Worm (Caenorhabditis elegans) whole organism, L4/young adult: ENCODE results near the gene chtb-1.

Experiments used
- W03F9.2 ChIP-seq: fragments of 150-350 bp; optimal IDR thresholded peaks from 2 replicates; lab custom pipeline; 2014; ENCODE audit warnings: missing biosample characterization, missing genetic modification characterization
- dao-5 ChIP-seq: sonication (generic microtip); optimal IDR thresholded peaks from 2 replicates; lab custom pipeline; 2016; ENCODE audit warnings: missing genotype, missing genetic modification characterization, moderate library complexity, missing compliant biosample characterization
- him-1 ChIP-seq: sonication (generic microtip); optimal IDR thresholded peaks from 2 replicates; lab custom pipeline; 2016; ENCODE audit warnings: missing genotype, missing genetic modification reagents, missing genetic modification characterization, missing compliant biosample characterization

Gene chtb-1

DNA sequence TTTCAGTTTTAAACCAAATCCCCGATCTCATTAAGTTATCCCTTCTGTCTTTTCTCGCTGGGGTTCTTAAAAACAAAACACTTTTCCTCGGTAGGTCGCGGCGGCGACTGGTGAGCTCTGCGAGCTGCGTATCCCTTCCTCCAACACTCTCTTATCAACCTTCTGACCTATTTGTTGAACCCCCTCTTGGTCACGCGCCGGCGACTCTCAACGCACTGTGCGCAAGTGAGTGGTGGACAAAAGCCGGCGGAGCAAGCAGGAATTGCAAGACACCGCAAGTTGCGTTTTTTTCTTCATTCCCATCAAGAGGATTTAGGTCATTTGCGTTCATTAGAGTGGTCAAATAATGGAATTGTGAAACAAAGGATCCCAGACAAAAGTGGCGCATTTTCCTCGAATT is 1.4 kb downstream of the chtb-1 start:
- TF ChIP-seq him-1 (tag; lab: Kevin White, UChicago) (no peak), dao-5 (no peak), W03F9.2 (no peak)

DNA sequence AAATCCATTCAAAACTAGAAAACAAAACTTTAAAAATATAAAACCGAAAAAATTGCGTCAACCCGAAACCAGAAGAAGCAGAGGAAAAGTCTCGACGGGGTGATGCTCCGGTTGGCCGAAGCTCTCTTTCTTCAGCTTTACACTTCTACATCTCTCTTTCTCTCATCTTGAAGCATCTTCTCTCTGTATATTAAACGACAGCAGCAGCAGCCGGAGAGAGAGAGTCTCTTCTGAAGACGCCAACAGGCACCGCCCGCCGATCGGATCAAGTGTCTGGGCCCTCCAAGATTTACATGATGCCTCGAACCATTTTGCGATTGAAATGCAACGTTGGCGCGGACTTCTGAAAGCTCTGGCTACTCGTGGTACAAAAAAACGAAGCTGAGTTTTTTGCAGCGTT is 8.5 kb downstream of the chtb-1 start:
- TF ChIP-seq him-1 (tag; lab: Kevin White, UChicago) (no peak), W03F9.2 (no peak), dao-5 (no peak)

DNA sequence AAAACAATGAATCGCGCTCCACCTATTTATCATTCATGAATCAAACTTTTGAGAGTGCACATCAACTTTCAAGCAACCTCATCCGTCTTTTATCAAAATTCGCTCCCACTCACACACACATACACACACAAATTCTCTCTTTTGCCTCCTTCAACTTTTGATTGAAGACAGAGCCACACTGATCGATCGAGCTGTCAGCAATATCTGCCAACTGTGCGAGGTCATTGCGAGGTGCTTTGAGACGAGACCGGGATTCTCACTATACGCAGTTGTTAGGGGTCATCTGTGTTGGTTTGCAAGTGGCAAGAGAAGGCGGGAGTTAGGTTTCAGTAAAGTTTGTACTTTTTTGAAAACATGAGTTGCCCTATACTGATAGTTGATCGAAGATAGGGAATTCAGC is 9.1 kb downstream of the chtb-1 start:
- TF ChIP-seq him-1 (tag; lab: Kevin White, UChicago), result no peak
- TF ChIP-seq dao-5, result no peak
- no peak for TF ChIP-seq W03F9.2

DNA sequence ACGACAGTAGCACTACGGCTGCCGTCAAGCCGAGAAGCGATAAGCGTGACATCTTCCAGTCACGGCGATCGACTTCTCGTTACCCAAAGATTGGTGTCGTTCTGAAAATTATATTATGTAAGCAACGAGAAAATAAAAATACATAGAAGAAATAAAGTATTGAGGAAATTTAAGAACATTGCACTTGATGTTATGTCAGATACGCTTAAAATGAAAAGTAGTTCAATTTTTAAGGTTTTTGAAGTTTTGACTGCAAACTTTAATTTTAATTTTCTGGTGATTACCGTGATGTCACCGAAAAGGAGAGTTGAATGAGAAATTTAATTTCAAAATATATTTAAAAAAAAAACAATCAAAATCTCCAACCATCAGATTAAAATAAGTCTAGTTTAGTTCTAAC is 10.9 kb downstream of the chtb-1 start, which contains the start of gene emb-9:
Gene emb-9, minus strand, starts transcription at position 101 of the 400 bp plus-strand sequence.
- TF ChIP-seq W03F9.2, result no peak

DNA sequence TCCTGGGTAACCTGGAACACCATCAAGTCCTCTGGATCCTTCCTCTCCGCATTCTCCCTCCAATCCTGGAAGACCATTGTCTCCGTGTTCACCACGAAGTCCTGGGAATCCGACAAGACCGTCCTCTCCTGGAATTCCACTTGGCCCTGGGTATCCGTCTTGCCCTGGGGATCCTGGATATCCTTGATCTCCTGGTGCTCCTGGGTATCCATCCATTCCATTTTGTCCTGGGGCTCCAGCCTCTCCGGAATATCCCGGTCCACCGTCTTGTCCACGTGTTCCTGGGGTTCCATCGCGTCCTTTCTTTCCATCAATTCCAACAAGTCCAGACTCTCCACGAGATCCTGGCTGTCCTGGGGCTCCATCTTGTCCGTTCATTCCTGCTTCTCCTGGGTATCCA is 15.2 kb downstream of the chtb-1 start:
- TF ChIP-seq him-1 (tag; lab: Kevin White, UChicago) (no peak), W03F9.2 (no peak), dao-5 (no peak)

DNA sequence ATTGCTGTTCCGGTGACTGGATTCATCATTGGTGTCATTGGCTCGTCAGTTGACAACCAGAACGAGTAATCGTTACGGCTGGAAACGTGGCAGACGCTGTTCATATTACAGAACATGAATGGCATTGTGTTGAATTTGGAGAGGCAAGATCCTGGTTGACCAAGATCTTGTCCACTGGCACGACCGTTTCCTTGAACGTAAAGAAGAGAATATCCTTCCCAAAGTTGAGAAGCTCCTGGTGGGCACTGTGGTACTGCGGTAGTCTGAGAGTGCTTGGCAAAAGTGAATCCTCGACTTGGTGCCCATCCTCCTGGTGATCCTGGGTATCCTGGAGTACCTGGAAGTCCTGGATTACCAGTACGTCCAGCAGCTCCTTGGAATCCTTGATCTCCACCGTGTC is 17.3 kb downstream of the chtb-1 start:
- TF ChIP-seq W03F9.2, result no peak
- no peak for TF ChIP-seq dao-5
- TF ChIP-seq him-1 (tag; lab: Kevin White, UChicago), result no peak

DNA sequence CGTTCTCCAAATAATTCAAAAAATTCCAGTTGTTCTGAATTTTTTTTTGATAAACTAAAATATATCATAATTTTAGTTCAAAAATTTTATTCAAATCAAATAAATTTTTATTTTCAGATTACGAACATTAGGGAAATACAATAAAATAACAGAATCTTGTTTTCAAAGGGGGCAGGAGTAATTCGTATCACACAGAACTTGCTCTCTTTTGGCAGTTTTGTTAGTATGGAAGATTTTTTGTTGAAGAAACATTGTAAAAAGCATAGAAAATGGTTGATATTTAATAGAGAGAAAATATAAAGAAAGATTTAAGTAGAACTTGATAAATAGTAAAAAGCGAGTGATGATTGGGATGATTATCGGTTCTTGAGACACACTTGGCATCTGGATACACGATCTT is 18.5 kb downstream of the chtb-1 start:
- TF ChIP-seq dao-5, result no peak
- no peak for TF ChIP-seq W03F9.2
- TF ChIP-seq him-1 (tag; lab: Kevin White, UChicago), result no peak

DNA sequence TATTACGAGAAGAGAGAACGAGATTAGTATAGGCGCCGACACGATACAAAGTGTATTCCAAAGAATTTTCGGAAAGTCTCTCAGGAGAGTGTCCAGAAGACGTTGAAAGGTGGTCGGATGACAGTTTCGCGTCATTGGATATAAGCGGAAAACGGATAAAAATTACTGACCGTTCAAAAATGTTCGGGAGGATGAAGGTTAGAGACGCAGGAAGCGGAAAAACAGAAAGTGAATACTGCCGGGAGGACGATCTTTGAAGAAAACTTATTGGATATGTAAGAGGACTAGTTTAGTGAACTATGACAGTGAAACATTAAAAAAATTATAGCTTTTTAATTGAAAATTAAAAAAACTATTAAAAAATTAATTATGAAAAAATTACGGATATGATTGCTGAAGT is 20.2 kb downstream of the chtb-1 start:
- TF ChIP-seq dao-5 (no peak), W03F9.2 (no peak), him-1 (tag; lab: Kevin White, UChicago) (no peak)

DNA sequence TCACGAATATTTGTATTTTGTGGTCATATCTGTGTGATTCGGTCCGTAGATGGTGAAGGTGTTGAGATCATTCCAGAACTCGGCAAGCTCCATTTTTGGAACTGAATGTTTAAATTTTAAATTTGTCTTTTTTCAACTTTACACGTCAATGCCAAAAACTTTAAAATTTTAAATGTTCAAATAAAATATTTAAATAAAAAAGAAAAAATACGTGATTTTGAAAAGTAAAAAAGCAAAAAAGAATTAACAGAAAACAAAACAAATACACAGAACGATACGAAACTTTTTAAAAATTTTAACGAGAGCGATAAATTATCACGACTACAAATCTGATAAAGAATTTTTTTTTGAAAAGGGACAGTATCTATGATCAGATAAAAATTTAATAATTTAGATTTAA is 21.1 kb downstream of the chtb-1 start, which contains the start of gene elo-4:
Gene elo-4, minus strand, starts transcription at position 101 of the 400 bp plus-strand sequence.
- TF ChIP-seq W03F9.2 (no peak), him-1 (tag; lab: Kevin White, UChicago) (no peak), dao-5 (no peak)

DNA sequence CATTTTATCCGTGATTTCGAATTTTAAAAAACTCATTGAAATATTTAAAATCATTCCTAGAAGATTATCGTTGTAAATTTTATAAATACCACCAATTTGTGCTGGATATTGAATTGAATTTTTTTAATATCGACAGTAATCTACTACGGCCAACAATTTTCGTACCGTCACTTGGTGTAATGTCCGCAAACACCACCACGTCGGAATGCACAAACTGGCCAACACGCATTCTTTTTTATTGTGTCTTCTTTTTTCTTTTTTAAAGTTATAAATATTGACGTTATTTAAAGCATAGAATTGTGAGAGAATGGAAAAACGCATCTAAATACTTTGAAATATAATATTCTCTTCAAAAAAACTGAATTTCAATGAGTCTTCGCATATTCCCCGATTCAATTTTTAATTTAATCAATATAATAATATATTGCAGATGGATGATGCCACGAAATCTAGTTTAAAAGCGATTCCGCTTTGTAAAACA is 24.1 kb downstream of the chtb-1 start, which contains the start of gene ufc-1:
Gene ufc-1, plus strand, starts transcription at position 431 of the 481 bp plus-strand sequence.
- no peak for TF ChIP-seq him-1 (tag; lab: Kevin White, UChicago)
- TF ChIP-seq W03F9.2, result peak; percentile 22
- no peak for TF ChIP-seq dao-5

DNA sequence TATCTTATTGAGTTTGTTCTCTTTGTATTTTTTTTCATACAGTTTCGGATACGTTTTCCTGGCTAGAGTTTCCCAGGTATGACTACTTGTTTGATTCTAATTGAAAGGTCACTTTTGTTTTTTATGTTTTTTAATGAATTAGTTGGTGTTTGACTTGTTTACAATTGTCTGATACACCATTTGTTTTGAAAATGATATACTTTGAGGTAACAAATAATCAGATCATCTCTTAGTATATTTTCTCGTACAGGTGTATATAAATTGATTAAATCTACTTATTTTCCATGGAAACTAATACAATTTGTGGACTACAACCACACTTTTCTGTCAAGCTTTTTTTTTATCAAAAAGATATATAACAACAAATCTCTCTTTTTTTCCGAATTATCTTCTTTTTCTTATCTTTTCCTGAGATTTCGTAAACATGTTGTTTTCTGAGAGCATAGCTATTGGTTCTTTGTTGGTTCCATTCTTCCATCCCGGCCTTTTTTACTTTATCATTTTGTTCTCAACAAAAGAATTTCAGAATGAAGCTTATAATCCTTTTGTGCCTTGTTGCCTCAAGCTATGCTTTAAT is 25.4 kb downstream of the chtb-1 start, which contains the start of gene ttr-5:
Gene ttr-5, plus strand, starts transcription at position 527 of the 577 bp plus-strand sequence.
- TF ChIP-seq him-1 (tag; lab: Kevin White, UChicago) (no peak), dao-5 (no peak), W03F9.2 (no peak)

DNA sequence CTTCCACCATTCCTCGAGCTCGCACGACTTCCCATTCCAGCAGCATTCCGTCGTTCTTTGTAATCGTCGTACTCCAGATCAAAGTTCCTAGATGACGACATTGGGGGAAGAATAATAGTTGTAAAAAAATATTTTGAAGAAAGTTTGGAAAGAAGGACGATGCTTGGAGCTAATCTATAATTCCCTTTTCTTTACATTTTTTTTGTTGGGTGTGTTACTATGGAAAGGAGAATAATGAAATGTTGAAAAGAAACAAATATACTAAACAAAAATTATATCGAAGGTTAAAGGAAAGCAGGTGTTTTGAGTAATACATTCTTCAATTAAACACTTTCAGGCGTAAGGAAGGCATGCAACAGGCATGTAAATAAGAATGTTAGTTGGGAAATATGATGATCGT is 26.0 kb downstream of the chtb-1 start, which contains the start of gene C40H1.3:
Gene C40H1.3, minus strand, starts transcription at position 101 of the 400 bp plus-strand sequence.
- TF ChIP-seq dao-5 (no peak), him-1 (tag; lab: Kevin White, UChicago) (no peak), W03F9.2 (no peak)

DNA sequence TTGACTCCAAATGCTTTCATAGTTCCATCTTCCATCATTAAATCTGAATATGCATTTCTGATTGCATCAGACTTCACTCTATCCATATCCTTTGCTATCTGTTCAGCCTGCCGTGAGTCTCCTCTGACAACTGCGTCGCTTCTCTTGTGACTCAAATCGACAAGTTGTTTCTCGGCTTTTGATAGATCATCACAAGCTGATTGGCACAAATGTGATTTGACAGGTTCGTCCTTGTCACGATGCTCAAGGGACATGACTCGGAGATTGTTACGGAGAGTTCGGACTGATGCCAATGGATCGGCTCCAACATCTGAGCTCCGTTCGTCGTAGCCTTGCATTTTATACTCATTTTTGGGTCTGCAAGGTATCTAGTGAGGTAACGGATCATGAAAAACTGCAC is 26.5 kb downstream of the chtb-1 start:
- TF ChIP-seq dao-5 (no peak), him-1 (tag; lab: Kevin White, UChicago) (no peak), W03F9.2 (no peak)

DNA sequence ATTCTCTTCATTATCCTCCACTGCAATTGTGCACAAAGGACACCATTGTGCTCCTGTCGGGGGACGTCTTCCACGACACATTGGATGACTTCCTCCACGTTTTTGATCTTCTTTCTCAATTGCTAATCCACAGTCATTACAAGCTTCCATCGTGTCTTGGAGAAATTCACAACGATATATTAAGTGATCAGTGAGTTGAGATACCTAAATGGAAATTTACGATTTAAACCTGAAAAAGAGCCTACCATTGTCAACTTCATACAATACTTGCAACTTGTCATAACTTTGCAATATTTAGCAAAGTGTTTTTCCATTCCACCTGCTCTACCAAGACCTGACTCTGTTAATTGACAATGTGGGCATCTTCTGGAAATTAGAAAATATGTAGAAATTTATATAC is 27.4 kb downstream of the chtb-1 start:
- no peak for TF ChIP-seq dao-5
- TF ChIP-seq W03F9.2, result no peak
- no peak for TF ChIP-seq him-1 (tag; lab: Kevin White, UChicago)

DNA sequence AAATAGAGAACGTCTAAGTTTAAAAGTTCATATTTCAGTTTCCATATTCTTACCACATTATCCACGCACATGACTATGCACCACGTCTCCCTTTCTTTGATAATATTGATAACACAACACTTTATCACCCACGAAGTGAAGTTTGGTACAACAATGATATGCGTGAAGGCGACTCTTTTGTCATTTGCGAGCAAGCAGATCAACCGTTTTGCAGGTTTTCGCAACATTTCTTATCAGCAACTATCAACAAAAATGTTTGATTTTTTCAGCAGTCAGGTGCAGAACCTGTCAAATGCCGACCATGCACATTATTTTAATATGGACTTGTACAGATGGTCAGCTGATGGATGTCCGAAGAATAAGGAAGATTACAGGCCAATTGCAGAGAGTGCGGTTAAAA is 28.7 kb downstream of the chtb-1 start:
- no peak for TF ChIP-seq dao-5
- no peak for TF ChIP-seq W03F9.2
- no peak for TF ChIP-seq him-1 (tag; lab: Kevin White, UChicago)

DNA sequence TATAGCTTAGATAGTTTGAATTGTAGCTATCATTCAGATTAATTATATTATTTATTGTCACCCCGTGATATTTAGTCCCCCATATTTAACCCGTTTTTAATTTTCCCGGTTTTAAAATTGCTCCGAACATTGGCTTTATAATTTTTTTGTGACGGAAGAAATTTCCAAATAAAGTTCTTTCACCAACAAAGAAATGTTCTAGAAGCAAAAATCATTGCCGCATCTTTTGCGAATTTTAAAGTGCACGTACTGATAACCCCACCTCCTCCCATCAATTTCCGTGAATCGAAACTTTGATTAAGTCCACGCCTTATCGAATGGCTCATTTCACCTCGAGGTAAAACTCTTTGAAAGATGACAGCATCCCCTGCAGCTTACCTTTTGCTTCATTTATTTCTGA is 30.5 kb downstream of the chtb-1 start, which contains the start of gene C40H1.7:
Gene C40H1.7, plus strand, starts transcription at position 301 of the 400 bp plus-strand sequence.
- no peak for TF ChIP-seq dao-5
- TF ChIP-seq W03F9.2, result no peak
- no peak for TF ChIP-seq him-1 (tag; lab: Kevin White, UChicago)
